Worm (Caenorhabditis elegans): ENCODE results near the gene sph-1.

The sph-1 gene

ce11 chrIV:8182566-8182965 lies 49.2 kb upstream of the sph-1 start:
- TF ChIP-seq fkh-10 (GFP tag; optimal IDR thresholded peaks at IDR 0.05) (peak; percentile 56), grh-1 (GFP tag; IDR thresholded peaks at IDR 0.05) (no peak), unc-30 (tag; optimal IDR thresholded peaks at IDR 0.05) (no peak), lin-14 (GFP tag; optimal IDR thresholded peaks at IDR 0.05) (peak; percentile 5), lsy-2 (tag; optimal IDR thresholded peaks at IDR 0.05) (no peak), nhr-12 (tag; optimal IDR thresholded peaks at IDR 0.05) (no peak), dpl-1 (GFP tag; optimal IDR thresholded peaks at IDR 0.05) (no peak)

DNA sequence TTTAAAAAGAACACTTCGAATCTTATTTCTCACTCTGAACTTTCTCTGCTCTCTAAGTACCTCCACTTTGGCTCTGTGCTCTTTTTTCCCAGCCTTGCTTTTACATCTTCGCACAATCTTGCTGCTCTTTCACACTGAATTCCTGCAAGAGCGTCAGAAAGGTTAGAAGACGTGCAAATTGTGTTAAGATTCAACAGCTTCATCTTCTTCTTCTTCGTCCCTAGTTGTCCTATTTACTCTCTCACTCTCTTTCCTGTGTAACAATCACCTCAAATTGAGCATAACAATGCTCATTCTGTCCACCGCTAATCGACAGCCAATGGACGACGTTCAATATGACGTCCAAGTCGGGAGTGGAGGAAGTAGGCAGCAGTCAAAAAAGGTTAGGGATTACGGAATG lies 48.0 kb upstream of the sph-1 start:
- TF ChIP-seq lin-39 (tag; optimal IDR thresholded peaks at IDR 0.05): no peak
- TF ChIP-seq lin-15B (tag; optimal IDR thresholded peaks at IDR 0.05): no peak
- no peak for TF ChIP-seq lir-3 (tag; optimal IDR thresholded peaks at IDR 0.05; ENCODE audit: poor library complexity)
- TF ChIP-seq isw-1 (GFP tag; IDR thresholded peaks at IDR 0.05): no peak
- TF ChIP-seq fkh-10 (GFP tag; optimal IDR thresholded peaks at IDR 0.05): peak; percentile 65

- TF ChIP-seq nhr-85 (tag): peak; percentile 63
- TF ChIP-seq ceh-88 (GFP tag; IDR thresholded peaks at IDR 0.05): no peak
- peak; percentile 33 for TF ChIP-seq lin-14 (GFP tag; optimal IDR thresholded peaks at IDR 0.05)
Measured at ce11 chrIV:8175686-8176532, 42.6 kb upstream of the sph-1 start, which contains the start of gene pct-1. TSS of gene pct-1 (plus strand) at chrIV:8176482.

DNA sequence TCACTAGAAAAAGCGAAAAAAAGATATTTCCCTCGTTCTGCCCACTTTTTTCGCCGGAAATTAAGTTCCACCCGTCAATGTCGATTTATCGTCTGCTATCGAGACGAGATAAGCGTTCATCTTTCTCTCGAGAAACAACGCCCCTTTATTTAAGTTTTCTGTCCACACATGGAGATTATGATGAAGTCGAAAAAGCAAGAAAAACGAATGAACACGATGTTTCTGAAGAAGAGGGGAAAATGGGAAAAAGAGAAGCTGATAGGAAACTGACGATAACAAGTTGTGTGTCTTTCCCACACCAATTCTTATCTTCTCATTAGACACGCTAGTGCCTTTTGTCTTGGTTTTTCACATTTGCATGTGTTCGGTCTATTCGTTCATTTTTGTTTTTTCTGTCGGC lies 41.4 kb upstream of the sph-1 start:
- TF ChIP-seq efl-3 (GFP tag; optimal IDR thresholded peaks at IDR 0.05) (no peak), unc-30 (tag; optimal IDR thresholded peaks at IDR 0.05) (no peak), lin-14 (GFP tag; optimal IDR thresholded peaks at IDR 0.05) (peak; percentile 45), elt-2 (tag; optimal IDR thresholded peaks at IDR 0.05) (peak; percentile 13), blmp-1 (tag; optimal IDR thresholded peaks at IDR 0.05) (peak; percentile 83), unc-130 (tag; optimal IDR thresholded peaks at IDR 0.05) (no peak), elt-3 (tag; optimal IDR thresholded peaks at IDR 0.05) (peak in 1 of 6 experiments; percentile 12), nhr-77 (tag; optimal IDR thresholded peaks at IDR 0.05) (no peak)

DNA sequence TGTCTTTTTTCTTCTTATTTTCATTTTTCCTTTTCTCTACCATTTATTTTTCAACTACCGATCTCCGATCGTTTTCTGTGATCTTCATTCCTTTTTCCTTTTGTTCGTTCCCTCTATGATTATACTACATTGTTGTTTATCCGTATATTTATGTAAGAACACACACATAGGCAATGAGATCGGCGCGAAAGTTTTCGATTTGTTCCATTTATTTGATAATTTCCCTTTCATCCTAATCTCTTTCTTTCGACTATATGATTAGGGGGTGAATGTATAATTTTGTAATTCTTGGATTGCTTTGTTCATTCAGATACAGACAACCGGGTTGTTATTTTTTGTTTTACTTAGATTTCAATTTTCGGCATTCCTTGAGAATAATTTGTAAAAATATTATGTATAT lies 40.3 kb upstream of the sph-1 start:
- no peak for TF ChIP-seq lin-13 (GFP tag; optimal IDR thresholded peaks at IDR 0.05)
- no peak for TF ChIP-seq efl-1 (optimal IDR thresholded peaks at IDR 0.05)
- peak in 1 of 2 experiments; percentile 18 for TF ChIP-seq efl-1 (GFP tag; optimal IDR thresholded peaks at IDR 0.05 in 1 of 2)
- peak; percentile 85 for TF ChIP-seq blmp-1 (tag; optimal IDR thresholded peaks at IDR 0.05)

DNA sequence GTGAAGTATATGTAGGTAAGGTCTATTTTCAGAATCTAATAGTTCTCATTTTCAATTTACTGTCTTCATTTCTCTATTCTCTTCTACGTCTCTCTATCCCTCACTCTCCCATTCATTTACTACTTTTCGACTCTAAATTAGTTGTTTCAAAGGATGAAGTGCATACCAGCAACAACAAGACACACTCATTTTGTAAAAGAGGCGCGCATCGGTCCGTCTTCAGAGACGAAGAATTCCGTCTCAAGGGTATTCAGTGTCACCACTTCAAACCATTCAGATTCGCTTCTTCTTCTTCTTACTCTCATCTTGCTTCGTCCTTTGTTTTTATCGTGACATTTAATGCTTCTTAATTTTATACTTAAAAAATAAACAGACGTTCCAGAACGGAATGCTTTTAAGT lies 38.0 kb upstream of the sph-1 start:
- TF ChIP-seq grh-1 (GFP tag; IDR thresholded peaks at IDR 0.05) (no peak), swsn-7 (tag; optimal IDR thresholded peaks at IDR 0.05) (no peak), mef-2 (tag; optimal IDR thresholded peaks at IDR 0.05) (no peak), nhr-76 (tag; optimal IDR thresholded peaks at IDR 0.05) (no peak), aly-2 (tag; optimal IDR thresholded peaks at IDR 0.05) (no peak), lin-14 (GFP tag; optimal IDR thresholded peaks at IDR 0.05) (peak; percentile 51), C04F5.9 (tag; optimal IDR thresholded peaks at IDR 0.05) (no peak), egl-27 (tag; optimal IDR thresholded peaks at IDR 0.05) (no peak), nhr-85 (tag) (peak; percentile 75), blmp-1 (tag; optimal IDR thresholded peaks at IDR 0.05) (peak; percentile 7), fos-1 (tag; optimal IDR thresholded peaks at IDR 0.05) (no peak)

ce11 chrIV:8170264-8170663 lies 36.9 kb upstream of the sph-1 start:
- TF ChIP-seq lin-39 (tag; optimal IDR thresholded peaks at IDR 0.05) (no peak), nhr-85 (tag) (peak; percentile 64), dpl-1 (GFP tag; optimal IDR thresholded peaks at IDR 0.05) (no peak), unc-130 (tag; optimal IDR thresholded peaks at IDR 0.05) (no peak), mef-2 (tag; optimal IDR thresholded peaks at IDR 0.05) (no peak), lin-13 (GFP tag; optimal IDR thresholded peaks at IDR 0.05) (no peak), nhr-77 (tag; optimal IDR thresholded peaks at IDR 0.05) (peak; percentile 50), elt-3 (tag; optimal IDR thresholded peaks at IDR 0.05) (peak in 2 of 6 experiments; percentile 11 to 48), ceh-63 (GFP tag; optimal IDR thresholded peaks at IDR 0.05) (no peak), lin-14 (GFP tag; optimal IDR thresholded peaks at IDR 0.05) (peak; percentile 69), fkh-4 (tag; optimal IDR thresholded peaks at IDR 0.05; ENCODE audit: borderline replicate concordance) (no peak), blmp-1 (tag; optimal IDR thresholded peaks at IDR 0.05) (peak; percentile 67), pax-3 (tag; optimal IDR thresholded peaks at IDR 0.05) (no peak), nhr-20 (tag; optimal IDR thresholded peaks at IDR 0.05) (peak; percentile 19), nhr-12 (tag; optimal IDR thresholded peaks at IDR 0.05) (no peak), unc-98 (GFP tag; IDR thresholded peaks at IDR 0.05) (no peak), ceh-82 (tag; optimal IDR thresholded peaks at IDR 0.05) (no peak), aha-1 (tag; optimal IDR thresholded peaks at IDR 0.05) (no peak), alr-1 (tag; optimal IDR thresholded peaks at IDR 0.05; ENCODE audit: borderline replicate concordance) (no peak)
